Fruit fly (Drosophila melanogaster) whole organism, wandering third instar larva: ENCODE measurements around the gene CG9004.

ENCODE experiments used
- Abd-B ChIP-seq: fragments of >200 bp; optimal IDR thresholded peaks from 2 replicates; lab custom pipeline; 2017; ENCODE audit warnings: missing biosample characterization, missing genetic modification characterization
- CG32264 ChIP-seq: fragments of 200-800 bp; sonication (Bioruptor generic); optimal IDR thresholded peaks from 2 replicates; lab custom pipeline; 2016; ENCODE audit warnings: missing biosample characterization, missing genetic modification characterization
- CG9705 ChIP-seq: fragments of 200-800 bp; sonication (Bioruptor generic); optimal IDR thresholded peaks from 2 replicates; lab custom pipeline; 2018; ENCODE audit warnings: missing biosample characterization, mild to moderate bottlenecking, missing genetic modification characterization
- CrebA ChIP-seq: fragments of 200-800 bp; sonication (Bioruptor generic); optimal IDR thresholded peaks from 2 replicates; lab custom pipeline; 2016; ENCODE audit warnings: missing biosample characterization, mild to moderate bottlenecking, missing genetic modification characterization, borderline replicate concordance
- Dfd ChIP-seq: fragments of >200 bp; optimal IDR thresholded peaks from 2 replicates; lab custom pipeline; 2017; ENCODE audit warnings: missing biosample characterization, missing genetic modification characterization
- Dif ChIP-seq: fragments of 200-275, 200-300 bp; sonication (Bioruptor generic); optimal IDR thresholded peaks from 2 replicates; lab custom pipeline; 2018; ENCODE audit warnings: missing biosample characterization, missing genetic modification characterization; ENCODE audit not compliant: partially characterized antibody
- GATAd ChIP-seq: sonication (Bioruptor generic); optimal IDR thresholded peaks from 2 replicates; lab custom pipeline; 2016; ENCODE audit warnings: missing biosample characterization, missing genetic modification characterization
- HLH106 ChIP-seq: fragments of 200-800 bp; optimal IDR thresholded peaks from 3 replicates; lab custom pipeline; 2019; ENCODE audit warnings: missing biosample characterization, mild to moderate bottlenecking, missing genetic modification characterization, moderate library complexity
- Hnf4 ChIP-seq: fragments of 200-800 bp; sonication (Bioruptor generic); optimal IDR thresholded peaks from 2 replicates; lab custom pipeline; 2016; ENCODE audit warnings: missing biosample characterization, mild to moderate bottlenecking, missing genetic modification characterization
- Hr78 ChIP-seq: fragments of >200 bp; optimal IDR thresholded peaks from 2 replicates; lab custom pipeline; 2017; ENCODE audit warnings: missing biosample characterization, missing genetic modification characterization
- Hr83 ChIP-seq: fragments of 200-300 bp; sonication (Bioruptor generic); optimal IDR thresholded peaks from 2 replicates; lab custom pipeline; 2016; ENCODE audit warnings: missing biosample characterization, mild to moderate bottlenecking, missing genetic modification characterization, moderate library complexity; ENCODE audit not compliant: poor library complexity, severe bottlenecking
- Jra ChIP-seq: sonication (Bioruptor generic); optimal IDR thresholded peaks from 2 replicates; lab custom pipeline; 2016; ENCODE audit warnings: missing biosample characterization, missing genetic modification characterization
- Mio ChIP-seq: sonication (Bioruptor generic); optimal IDR thresholded peaks from 2 replicates; lab custom pipeline; 2016; ENCODE audit warnings: missing biosample characterization, missing genetic modification characterization
- Myc ChIP-seq: fragments of >200 bp; optimal IDR thresholded peaks from 2 replicates; lab custom pipeline; 2017
- N ChIP-seq: fragments of >200 bp; optimal IDR thresholded peaks from 2 replicates; lab custom pipeline; 2018; ENCODE audit warnings: missing biosample characterization, missing external identifiers, missing genetic modification characterization
- OdsH ChIP-seq: fragments of 200-800 bp; sonication (Bioruptor generic); optimal IDR thresholded peaks from 2 replicates; lab custom pipeline; 2016; ENCODE audit warnings: missing biosample characterization, mild to moderate bottlenecking, missing genetic modification characterization
- Rel ChIP-seq, 2 experiments: fragments of 200-800 bp; sonication (Bioruptor generic) in 1 of 2; optimal IDR thresholded peaks; 2 replicates in 1 of 2; 3 replicates in 1 of 2; lab custom pipeline; 2016 to 2019; ENCODE audit warnings: mild to moderate bottlenecking in 2 of 2, missing biosample characterization in 2 of 2, missing genetic modification characterization in 2 of 2, moderate library complexity in 1 of 2
- Sp1 ChIP-seq: fragments of 200-800 bp; sonication (Bioruptor generic); optimal IDR thresholded peaks from 3 replicates; lab custom pipeline; 2019; ENCODE audit warnings: missing biosample characterization, mild to moderate bottlenecking, missing genetic modification characterization, moderate library complexity
- Vsx2 ChIP-seq: fragments of 200-300, 225-300 bp; sonication (Bioruptor generic); optimal IDR thresholded peaks from 2 replicates; lab custom pipeline; 2018; ENCODE audit warnings: missing biosample characterization, missing genetic modification characterization; ENCODE audit not compliant: partially characterized antibody
- br ChIP-seq: fragments of 200-800 bp; sonication (Bioruptor generic); optimal IDR thresholded peaks from 2 replicates; lab custom pipeline; 2016; ENCODE audit warnings: missing biosample characterization, missing genetic modification characterization
- brk ChIP-seq: fragments of 200-800 bp; sonication (Bioruptor generic); optimal IDR thresholded peaks from 2 replicates; lab custom pipeline; 2016; ENCODE audit warnings: missing biosample characterization, mild to moderate bottlenecking, missing genetic modification characterization
- dl ChIP-seq, 2 experiments: fragments of 175-275, 200-275 bp in 1 of 2; fragments of 200-275 bp in 1 of 2; sonication (Bioruptor generic); optimal IDR thresholded peaks; lab custom pipeline; 2018; ENCODE audit warnings: mild to moderate bottlenecking in 2 of 2, missing biosample characterization in 2 of 2, missing genetic modification characterization in 2 of 2, moderate library complexity in 2 of 2; ENCODE audit not compliant: partially characterized antibody in 2 of 2, insufficient read depth in 1 of 2
- dmrt93B ChIP-seq: fragments of 200-800 bp; sonication (Bioruptor generic); optimal IDR thresholded peaks from 2 replicates; lab custom pipeline; 2018; ENCODE audit warnings: missing biosample characterization, mild to moderate bottlenecking, missing genetic modification characterization
- dsf ChIP-seq: sonication (Bioruptor generic); optimal IDR thresholded peaks from 2 replicates; lab custom pipeline; 2016; ENCODE audit warnings: missing biosample characterization, missing genetic modification characterization, borderline replicate concordance
- ey ChIP-seq: fragments of 200-800 bp; sonication (Bioruptor generic); optimal IDR thresholded peaks from 2 replicates; lab custom pipeline; 2016; ENCODE audit warnings: missing biosample characterization, missing genetic modification characterization
- foxo ChIP-seq, 2 experiments: fragments of 200-800 bp; sonication (Bioruptor generic); optimal IDR thresholded peaks; 2 replicates in 1 of 2; 3 replicates in 1 of 2; lab custom pipeline; 2016 to 2017; ENCODE audit warnings: missing biosample characterization in 2 of 2, missing genetic modification characterization in 2 of 2
- fru ChIP-seq: fragments of 200-800 bp; sonication (Bioruptor generic); optimal IDR thresholded peaks from 3 replicates; lab custom pipeline; 2016; ENCODE audit warnings: missing biosample characterization, mild to moderate bottlenecking, missing genetic modification characterization
- h ChIP-seq: fragments of 200-800 bp; sonication (Bioruptor generic); optimal IDR thresholded peaks from 3 replicates; lab custom pipeline; 2016; ENCODE audit warnings: missing biosample characterization, mild to moderate bottlenecking, missing genetic modification characterization
- jim ChIP-seq: fragments of 175-275, 200-325 bp; sonication (Bioruptor generic); optimal IDR thresholded peaks from 2 replicates; lab custom pipeline; 2016; ENCODE audit warnings: missing biosample characterization, mild to moderate bottlenecking, missing genetic modification characterization
- lola ChIP-seq: fragments of >200 bp; optimal IDR thresholded peaks from 2 replicates; lab custom pipeline; 2017; ENCODE audit warnings: missing biosample characterization, missing genetic modification characterization
- pan ChIP-seq: fragments of >200 bp; optimal IDR thresholded peaks from 2 replicates; lab custom pipeline; 2017
- psq ChIP-seq: fragments of 200-800 bp; sonication (Bioruptor generic); optimal IDR thresholded peaks from 3 replicates; lab custom pipeline; 2017; ENCODE audit warnings: missing biosample characterization, mild to moderate bottlenecking, missing genetic modification characterization, moderate library complexity
- rgr ChIP-seq: fragments of 200-800 bp; sonication (Bioruptor generic); optimal IDR thresholded peaks from 3 replicates; lab custom pipeline; 2016; ENCODE audit warnings: missing biosample characterization, mild to moderate bottlenecking, missing genetic modification characterization
- sage ChIP-seq: fragments of 200-800 bp; sonication (Bioruptor generic); optimal IDR thresholded peaks from 2 replicates; lab custom pipeline; 2016; ENCODE audit warnings: missing biosample characterization, mild to moderate bottlenecking, missing genetic modification characterization
- sv ChIP-seq: fragments of 200-800 bp; sonication (Bioruptor generic); optimal IDR thresholded peaks from 3 replicates; lab custom pipeline; 2016; ENCODE audit warnings: missing biosample characterization, missing genetic modification characterization
- tai ChIP-seq: sonication (Bioruptor generic); optimal IDR thresholded peaks from 2 replicates; lab custom pipeline; 2016; ENCODE audit warnings: missing biosample characterization, missing genetic modification characterization
- usp ChIP-seq: fragments of >200 bp; optimal IDR thresholded peaks from 2 replicates; lab custom pipeline; 2017; ENCODE audit warnings: missing biosample characterization, missing genetic modification characterization
- woc ChIP-seq: sonication (Bioruptor generic); optimal IDR thresholded peaks from 2 replicates; lab custom pipeline; 2016; ENCODE audit warnings: missing biosample characterization, mild to moderate bottlenecking, missing genetic modification characterization

CG9004 gene

dm6 chr3L:2418769-2419168 is 45.2 kb downstream of the CG9004 start:
- peak; percentile 75 for TF ChIP-seq rgr (GFP tag; lab: Kevin White, UChicago)
- TF ChIP-seq brk (GFP tag; lab: Kevin White, UChicago) = no peak
- peak; percentile 83 for TF ChIP-seq sage (GFP tag; lab: Kevin White, UChicago)
- TF ChIP-seq usp = no peak
- peak; percentile 72 for TF ChIP-seq Sp1 (GFP tag; lab: Kevin White, UChicago)
- TF ChIP-seq CG32264 (GFP tag; lab: Kevin White, UChicago) = peak; percentile 93
- TF ChIP-seq Vsx2 (GFP tag; lab: Kevin White, UChicago) = no peak
- no peak for TF ChIP-seq N (GFP tag; lab: Kevin White, UChicago)
- peak; percentile 86 for TF ChIP-seq fru
- TF ChIP-seq Dif (GFP tag; lab: Kevin White, UChicago) = no peak
- peak; percentile 75 for TF ChIP-seq HLH106 (tag; lab: Kevin White, UChicago)
- no peak for TF ChIP-seq dsf
- TF ChIP-seq CrebA (GFP tag; lab: Kevin White, UChicago) = peak; percentile 19
- TF ChIP-seq woc (GFP tag; lab: Kevin White, UChicago) = peak; percentile 89
- peak; percentile 71 for TF ChIP-seq Hnf4 (GFP tag; lab: Kevin White, UChicago)
- no peak for TF ChIP-seq Hr78 (GFP tag; lab: Kevin White, UChicago)
- TF ChIP-seq foxo (GFP tag; optimal IDR thresholded peaks at IDR 0.05; lab: Kevin White, UChicago) = peak; percentile 68 to 90
- no peak for TF ChIP-seq Myc (lab: Kevin White, UChicago)
- TF ChIP-seq GATAd (GFP tag; lab: Kevin White, UChicago) = no peak
- TF ChIP-seq tai (GFP tag; lab: Kevin White, UChicago) = no peak
- TF ChIP-seq Rel (GFP tag; optimal IDR thresholded peaks at IDR 0.05; lab: Kevin White, UChicago) = peak; percentile 60
- TF ChIP-seq Rel (tag; optimal IDR thresholded peaks at IDR 0.05; lab: Kevin White, UChicago) = no peak
- TF ChIP-seq lola = no peak
- TF ChIP-seq h = peak; percentile 98
- no peak for TF ChIP-seq pan (lab: Kevin White, UChicago)
- TF ChIP-seq Mio (GFP tag; lab: Kevin White, UChicago) = no peak
- no peak for TF ChIP-seq Dfd
- peak; percentile 72 for TF ChIP-seq br (GFP tag; lab: Kevin White, UChicago)
- peak; percentile 79 for TF ChIP-seq dmrt93B (GFP tag; lab: Kevin White, UChicago)
- TF ChIP-seq Jra (GFP tag; lab: Kevin White, UChicago) = peak; percentile 55
- peak; percentile 75 for TF ChIP-seq ey (GFP tag; lab: Kevin White, UChicago)
- no peak for TF ChIP-seq jim (GFP tag; lab: Kevin White, UChicago)
- no peak for TF ChIP-seq Abd-B (GFP tag; lab: Kevin White, UChicago)
- no peak for TF ChIP-seq dl (GFP tag; optimal IDR thresholded peaks at IDR 0.05; lab: Kevin White, UChicago; ENCODE audit: insufficient read depth in 1 of 2, partially characterized antibody in 2 of 2)
- peak; percentile 55 for TF ChIP-seq psq (GFP tag; lab: Kevin White, UChicago)
- TF ChIP-seq CG9705 (GFP tag; lab: Kevin White, UChicago) = peak; percentile 51
- peak; percentile 18 for TF ChIP-seq sv
- peak; percentile 72 for TF ChIP-seq OdsH
- peak; percentile 41 for TF ChIP-seq Hr83

- TF ChIP-seq br (GFP tag; lab: Kevin White, UChicago) = no peak
These were observed 47.6 kb downstream of the CG9004 start for dm6 chr3L:2421138-2421537.

dm6 chr3L:2422763-2423162 is 49.2 kb downstream of the CG9004 start:
- TF ChIP-seq brk (GFP tag; lab: Kevin White, UChicago) = no peak
- no peak for TF ChIP-seq lola
- no peak for TF ChIP-seq Sp1 (GFP tag; lab: Kevin White, UChicago)
- no peak for TF ChIP-seq fru
- TF ChIP-seq Abd-B (GFP tag; lab: Kevin White, UChicago) = no peak
- no peak for TF ChIP-seq Hr83
- no peak for TF ChIP-seq GATAd (GFP tag; lab: Kevin White, UChicago)
- TF ChIP-seq woc (GFP tag; lab: Kevin White, UChicago) = no peak
- TF ChIP-seq jim (GFP tag; lab: Kevin White, UChicago) = no peak
- TF ChIP-seq psq (GFP tag; lab: Kevin White, UChicago) = no peak
- no peak for TF ChIP-seq foxo (GFP tag; optimal IDR thresholded peaks at IDR 0.05; lab: Kevin White, UChicago)
- no peak for TF ChIP-seq Dfd
- TF ChIP-seq Hr78 (GFP tag; lab: Kevin White, UChicago) = no peak
- no peak for TF ChIP-seq OdsH
- TF ChIP-seq Mio (GFP tag; lab: Kevin White, UChicago) = no peak
- no peak for TF ChIP-seq Jra (GFP tag; lab: Kevin White, UChicago)
- no peak for TF ChIP-seq CG9705 (GFP tag; lab: Kevin White, UChicago)
